Fruit fly (Drosophila melanogaster): Measurements from ENCODE around the gene LysS.
A peak's percentile ranks its signal among the peaks of the same experiment; 100 is the strongest.

DNA sequence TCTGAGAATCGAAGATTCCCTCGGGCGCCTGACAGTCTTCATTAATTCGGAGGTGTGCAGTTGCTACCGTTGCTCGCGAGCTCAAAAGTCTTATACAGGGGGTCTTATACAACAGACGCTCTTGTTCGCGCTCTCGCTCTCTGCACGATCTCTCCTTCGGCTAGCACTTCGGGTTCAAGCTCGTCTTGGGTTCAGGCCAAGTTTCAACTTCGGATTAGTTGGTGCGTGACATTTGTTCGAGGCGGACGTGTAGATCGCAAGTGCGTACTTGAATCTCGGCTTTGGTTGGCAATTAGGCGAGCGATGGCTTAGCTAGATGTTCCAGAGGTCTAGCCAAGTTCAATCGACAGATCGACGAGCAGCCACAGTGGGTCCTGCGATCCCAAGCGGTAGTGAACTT is 19.3 kb upstream of the LysS start:
- TF ChIP-seq Eip75B (GFP tag; optimal IDR thresholded peaks at IDR 0.05), result no peak
- peak; percentile 23 for TF ChIP-seq Lpt (GFP tag; optimal IDR thresholded peaks at IDR 0.05)
- TF ChIP-seq CG10669 (GFP tag; optimal IDR thresholded peaks at IDR 0.05), result no peak
- no peak for TF ChIP-seq vri (GFP tag; optimal IDR thresholded peaks at IDR 0.05)
- TF ChIP-seq OdsH (GFP tag; optimal IDR thresholded peaks at IDR 0.05), result no peak
- TF ChIP-seq CG32006 (GFP tag; optimal IDR thresholded peaks at IDR 0.05), result no peak
- no peak for TF ChIP-seq CG6276 (GFP tag; optimal IDR thresholded peaks at IDR 0.05)
- TF ChIP-seq salr (GFP tag; optimal IDR thresholded peaks at IDR 0.05), result no peak

Measured in whole organism, prepupa.